Worm (Caenorhabditis elegans): Measurements from ENCODE around the gene spe-41.

Gene spe-41

DNA sequence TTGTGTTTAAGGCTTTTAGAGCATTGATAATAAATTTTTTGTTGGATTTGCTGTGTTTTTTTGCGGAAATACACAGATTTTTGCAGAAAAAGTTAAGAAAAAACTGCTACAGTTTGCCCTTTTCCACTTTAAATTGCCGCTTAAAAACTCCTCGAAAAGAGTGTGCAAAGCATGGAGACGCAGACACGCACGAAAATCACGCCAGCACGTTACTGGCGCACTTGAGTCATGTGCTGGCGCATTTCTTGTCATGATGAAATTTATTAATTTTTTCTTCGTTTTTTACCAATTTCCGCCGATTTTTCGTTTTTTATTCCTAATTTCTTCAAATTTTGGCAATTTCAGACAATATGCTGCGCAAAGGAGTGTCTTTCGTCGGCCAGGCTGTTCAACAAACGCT lies 16.1 kb upstream of the spe-41 start, which contains the start of gene C34C12.8:
Gene C34C12.8, plus strand, starts transcription at position 346 of the 400 bp plus-strand sequence.
- TF ChIP-seq nhr-120 (GFP tag; IDR thresholded peaks at IDR 0.05) (no peak), nhr-27 (tag; optimal IDR thresholded peaks at IDR 0.05) (peak; percentile 37), gei-17 (GFP tag; optimal IDR thresholded peaks at IDR 0.05) (peak; percentile 78), F52B5.7 (tag; optimal IDR thresholded peaks at IDR 0.05) (peak; percentile 23), let-526 (GFP tag; IDR thresholded peaks at IDR 0.05) (peak; percentile 75), xnd-1 (tag; optimal IDR thresholded peaks at IDR 0.05) (peak; percentile 84), athp-1 (tag; optimal IDR thresholded peaks at IDR 0.05) (peak; percentile 93), nfya-2 (GFP tag; IDR thresholded peaks at IDR 0.05) (no peak), lin-54 (GFP tag; optimal IDR thresholded peaks at IDR 0.05) (peak; percentile 99), F55B11.4 (tag; optimal IDR thresholded peaks at IDR 0.05; ENCODE audit: borderline replicate concordance, insufficient read depth) (no peak), Y56A3A.18 (GFP tag; IDR thresholded peaks at IDR 0.05) (peak; percentile 93), C06A6.2 (GFP tag; conservative IDR thresholded peaks at IDR 0.05) (peak; percentile 84), lin-26 (GFP tag; IDR thresholded peaks at IDR 0.05) (no peak), atf-7 (tag; optimal IDR thresholded peaks at IDR 0.05) (peak; percentile 84), Y53F4B.3 (GFP tag; IDR thresholded peaks at IDR 0.05) (0 out of 2 replicates have a peak, but pooled peaks have one; percentile 11), fkh-3 (tag; optimal IDR thresholded peaks at IDR 0.05) (no peak), ama-1 (optimal IDR thresholded peaks at IDR 0.05) (no peak), ama-1 (GFP tag; optimal IDR thresholded peaks at IDR 0.05) (peak in 1 of 2 experiments; percentile 51), lin-40 (tag; optimal IDR thresholded peaks at IDR 0.05) (peak; percentile 96), snpc-1.3 (tag; optimal IDR thresholded peaks at IDR 0.05; ENCODE audit: insufficient read depth) (peak; percentile 94), sea-2 (GFP tag; IDR thresholded peaks at IDR 0.05) (no peak), tbp1 (GFP tag; optimal IDR thresholded peaks at IDR 0.05) (peak; percentile 74), madf-3 (GFP tag; IDR thresholded peaks at IDR 0.05) (peak; percentile 96), ztf-25 (GFP tag; IDR thresholded peaks at IDR 0.05) (no peak), ZK185.1 (tag; optimal IDR thresholded peaks at IDR 0.05; ENCODE audit: poor library complexity, severe bottlenecking) (peak; percentile 89), madf-8 (GFP tag; conservative IDR thresholded peaks at IDR 0.05) (peak; percentile 80), egl-44 (GFP tag; IDR thresholded peaks at IDR 0.05) (peak; percentile 50; the same call in 1 of the 2 replicates), B0336.3 (GFP tag; IDR thresholded peaks at IDR 0.05) (peak; percentile 97), ztf-6 (GFP tag; IDR thresholded peaks at IDR 0.05) (no peak), T26A5.8 (tag; optimal IDR thresholded peaks at IDR 0.05) (no peak), egl-18 (GFP tag; IDR thresholded peaks at IDR 0.05) (peak; percentile 80; the same call in 1 of the 2 replicates), him-1 (tag; optimal IDR thresholded peaks at IDR 0.05) (peak; percentile 19), ceh-91 (GFP tag; IDR thresholded peaks at IDR 0.05) (peak; percentile 83), F33H1.4 (GFP tag; IDR thresholded peaks at IDR 0.05) (peak; percentile 89), ccch-3 (GFP tag; optimal IDR thresholded peaks at IDR 0.05) (no peak), tbx-9 (tag; optimal IDR thresholded peaks at IDR 0.05; ENCODE audit: borderline replicate concordance) (no peak), rpc-1 (optimal IDR thresholded peaks at IDR 0.05) (no peak), rpc-1 (tag; optimal IDR thresholded peaks at IDR 0.05) (no peak), ztf-18 (tag; optimal IDR thresholded peaks at IDR 0.05) (peak; percentile 99), pbrm-1 (GFP tag; IDR thresholded peaks at IDR 0.05) (peak; percentile 96), aptf-3 (GFP tag; IDR thresholded peaks at IDR 0.05) (no peak), F37B4.10 (GFP tag; IDR thresholded peaks at IDR 0.05) (0 out of 2 replicates have a peak, but pooled peaks have one; percentile 86), lir-1 (GFP tag; conservative IDR thresholded peaks at IDR 0.05) (peak; percentile 91), snpc-4 (GFP tag; optimal IDR thresholded peaks at IDR 0.05) (peak; percentile 61), snpc-4 (tag; optimal IDR thresholded peaks at IDR 0.05) (peak; percentile 55 to 85 (median 75)), F22D6.2 (tag; optimal IDR thresholded peaks at IDR 0.05) (peak; percentile 82), nhr-80 (tag; optimal IDR thresholded peaks at IDR 0.05) (peak; percentile 47), ceh-27 (GFP tag; optimal IDR thresholded peaks at IDR 0.05) (peak; percentile 75), sptf-2 (GFP tag; optimal IDR thresholded peaks at IDR 0.05) (no peak), C17E4.6 (GFP tag; IDR thresholded peaks at IDR 0.05) (peak; percentile 89)

Data from whole organism, young adult.